Worm (Caenorhabditis elegans): ENCODE measurements around the gene ekl-6.

DNA sequence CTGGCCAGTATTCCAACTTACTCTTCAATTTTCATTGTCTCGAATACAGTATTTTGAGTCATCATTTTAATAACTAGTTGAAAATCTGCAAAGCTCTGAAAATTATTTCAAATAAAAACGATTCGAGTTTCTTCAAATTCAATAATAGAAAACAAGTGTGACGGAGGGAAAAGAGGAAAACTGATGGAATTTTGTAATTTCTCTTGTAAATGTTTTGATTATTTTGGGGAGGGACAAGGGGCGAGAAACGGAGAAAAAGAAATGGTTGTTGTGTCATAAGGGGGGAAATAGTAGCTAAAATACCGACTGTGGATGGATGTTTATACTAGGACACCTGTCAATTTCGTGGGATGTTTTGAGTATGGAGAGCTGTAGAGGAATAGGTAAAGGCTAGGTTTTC lies 13.9 kb downstream of the ekl-6 start, which contains the start of gene T16G12.9:
- no peak for TF ChIP-seq him-1 (tag; optimal IDR thresholded peaks at IDR 0.05)
- TF ChIP-seq W03F9.2 (tag; optimal IDR thresholded peaks at IDR 0.05), result no peak

All from whole organism, L4/young adult.